Fruit fly (Drosophila melanogaster): Measurements from ENCODE around the gene CG13455.

DNA sequence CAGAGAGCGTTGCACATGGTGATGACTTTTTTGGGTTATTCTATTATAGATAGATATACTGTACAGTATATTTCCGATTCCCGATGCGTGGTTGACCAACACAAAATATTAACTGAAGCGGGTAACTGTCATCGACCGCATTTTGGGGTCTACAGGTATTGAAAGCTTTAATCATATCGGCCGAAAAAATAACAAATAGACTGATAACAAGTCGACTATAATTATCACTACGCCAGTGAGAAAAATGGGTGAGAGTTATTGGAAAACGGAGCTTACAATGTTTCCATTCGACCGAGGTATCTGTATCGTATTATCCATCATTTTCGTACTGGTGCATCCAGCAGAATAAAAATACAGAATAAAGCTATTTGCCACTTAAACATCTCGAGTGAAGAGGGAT, 22.0 kb downstream of the CG13455 start:
- TF ChIP-seq CG34367 (tag; optimal IDR thresholded peaks at IDR 0.05) = no peak
- TF ChIP-seq CG8159 (tag; optimal IDR thresholded peaks at IDR 0.05) = no peak
- TF ChIP-seq EcR (GFP tag; optimal IDR thresholded peaks at IDR 0.05) = no peak
- no peak for TF ChIP-seq Pif1A (GFP tag; optimal IDR thresholded peaks at IDR 0.05)
- TF ChIP-seq Ets98B (GFP tag; IDR thresholded peaks at IDR 0.05) = no peak
- no peak for TF ChIP-seq CG17806 (tag; optimal IDR thresholded peaks at IDR 0.05)
